Worm (Caenorhabditis elegans): Measurements from ENCODE around the gene F28H6.8.

F28H6.8 gene

ce11 chrX:14169569-14170031, 35.5 kb upstream of the F28H6.8 start, which contains the start of gene sym-4 (continued):
- TF ChIP-seq F49E8.2 (tag; optimal IDR thresholded peaks at IDR 0.05; ENCODE audit: insufficient read depth) (no peak), nfyb-1 (GFP tag; IDR thresholded peaks at IDR 0.05) (peak; percentile 86; the same call in 1 of the 2 replicates), somi-1 (GFP tag; optimal IDR thresholded peaks at IDR 0.05) (peak; percentile 69), B0019.2 (GFP tag; conservative IDR thresholded peaks at IDR 0.05) (no peak), cebp-2 (GFP tag; IDR thresholded peaks at IDR 0.05) (no peak), rec-8 (tag; optimal IDR thresholded peaks at IDR 0.05) (no peak), athp-1 (tag; optimal IDR thresholded peaks at IDR 0.05) (peak; percentile 82), K12H6.12 (tag; optimal IDR thresholded peaks at IDR 0.05) (peak; percentile 85), mel-28 (tag; optimal IDR thresholded peaks at IDR 0.05; ENCODE audit: borderline replicate concordance) (no peak), mxl-1 (tag; optimal IDR thresholded peaks at IDR 0.05) (no peak), ceh-100 (GFP tag; IDR thresholded peaks at IDR 0.05) (no peak), gei-17 (GFP tag; optimal IDR thresholded peaks at IDR 0.05) (peak; percentile 64), lsy-27 (tag; optimal IDR thresholded peaks at IDR 0.05; ENCODE audit: borderline replicate concordance, insufficient read depth) (peak; percentile 15), lir-1 (GFP tag; conservative IDR thresholded peaks at IDR 0.05) (peak; percentile 74), sptf-2 (GFP tag; optimal IDR thresholded peaks at IDR 0.05) (peak; percentile 63), Y53G8AR.9 (GFP tag; conservative IDR thresholded peaks at IDR 0.05) (peak; percentile 82; the same call in 1 of the 2 replicates), nhr-120 (GFP tag; IDR thresholded peaks at IDR 0.05) (no peak), pha-4 (tag; optimal IDR thresholded peaks at IDR 0.05) (peak; percentile 68), snpc-4 (GFP tag; optimal IDR thresholded peaks at IDR 0.05) (no peak), snpc-4 (tag; optimal IDR thresholded peaks at IDR 0.05) (peak; percentile 4 to 79 (median 66)), ceh-58 (GFP tag; IDR thresholded peaks at IDR 0.05) (no peak), mes-4 (tag; optimal IDR thresholded peaks at IDR 0.05) (no peak), ama-1 (optimal IDR thresholded peaks at IDR 0.05) (no peak), ama-1 (GFP tag; optimal IDR thresholded peaks at IDR 0.05) (no peak), ZK185.1 (tag; optimal IDR thresholded peaks at IDR 0.05; ENCODE audit: poor library complexity, severe bottlenecking) (peak; percentile 67), F37B4.10 (GFP tag; IDR thresholded peaks at IDR 0.05) (no peak), dox-1 (GFP tag; IDR thresholded peaks at IDR 0.05) (peak; percentile 95), B0035.1 (tag; optimal IDR thresholded peaks at IDR 0.05) (peak; percentile 1), lin-26 (GFP tag; IDR thresholded peaks at IDR 0.05) (peak; percentile 82)

- TF ChIP-seq let-607 (tag; optimal IDR thresholded peaks at IDR 0.05) (no peak), cebp-2 (GFP tag; IDR thresholded peaks at IDR 0.05) (0 out of 2 replicates have a peak, but pooled peaks have one; percentile 44)
Measured at ce11 chrX:14165156-14165555, 31.0 kb upstream of the F28H6.8 start.

ce11 chrX:14164234-14164633, 30.1 kb upstream of the F28H6.8 start, which contains the start of gene vha-20:
vha-20 (minus strand) TSS chrX:14164506.
- no peak for TF ChIP-seq hlh-26 (GFP tag; conservative IDR thresholded peaks at IDR 0.05)
- TF ChIP-seq Y95B8A.8 (GFP tag; IDR thresholded peaks at IDR 0.05) = 0 out of 2 replicates have a peak, but pooled peaks have one; percentile 6
- no peak; the same call in 1 of the 2 replicates for TF ChIP-seq C06A6.2 (GFP tag; conservative IDR thresholded peaks at IDR 0.05)
- TF ChIP-seq Y67H2A.10 (GFP tag; conservative IDR thresholded peaks at IDR 0.05) = no peak
- TF ChIP-seq akir-1 (GFP tag; optimal IDR thresholded peaks at IDR 0.05) = no peak
- no peak for TF ChIP-seq ceh-79 (tag; optimal IDR thresholded peaks at IDR 0.05)
- TF ChIP-seq Y53F4B.3 (GFP tag; IDR thresholded peaks at IDR 0.05) = no peak
- TF ChIP-seq repo-1 (tag; optimal IDR thresholded peaks at IDR 0.05) = peak; percentile 11
- TF ChIP-seq athp-1 (tag; optimal IDR thresholded peaks at IDR 0.05) = no peak
- no peak for TF ChIP-seq nhr-27 (tag; optimal IDR thresholded peaks at IDR 0.05)
- TF ChIP-seq egl-18 (GFP tag; IDR thresholded peaks at IDR 0.05) = no peak
- no peak for TF ChIP-seq somi-1 (GFP tag; optimal IDR thresholded peaks at IDR 0.05)
- no peak for TF ChIP-seq ZK185.1 (tag; optimal IDR thresholded peaks at IDR 0.05; ENCODE audit: poor library complexity, severe bottlenecking)
- no peak for TF ChIP-seq mes-4 (tag; optimal IDR thresholded peaks at IDR 0.05)
- no peak for TF ChIP-seq T26A5.8 (tag; optimal IDR thresholded peaks at IDR 0.05)
- no peak for TF ChIP-seq let-526 (GFP tag; IDR thresholded peaks at IDR 0.05)
- no peak for TF ChIP-seq lsl-1 (GFP tag; optimal IDR thresholded peaks at IDR 0.05)
- TF ChIP-seq snpc-1.1 (tag; optimal IDR thresholded peaks at IDR 0.05; ENCODE audit: insufficient read depth) = no peak
- TF ChIP-seq hlh-12 (tag; optimal IDR thresholded peaks at IDR 0.05) = no peak
- TF ChIP-seq F39B2.1 (GFP tag; IDR thresholded peaks at IDR 0.05) = no peak
